Fruit fly (Drosophila melanogaster): ENCODE data around the gene aus.

aus gene

dm6 chr3R:21365262-21365661 lies 15.9 kb upstream of the aus start (continued):
- TF ChIP-seq Dip3 (GFP tag; optimal IDR thresholded peaks at IDR 0.05), result peak; percentile 94
- TF ChIP-seq lola (GFP tag; optimal IDR thresholded peaks at IDR 0.05), result peak in 1 of 3 experiments; percentile 93
- TF ChIP-seq cwo (GFP tag; optimal IDR thresholded peaks at IDR 0.05), result peak; percentile 89
- peak; percentile 97 for TF ChIP-seq CG2678 (tag; optimal IDR thresholded peaks at IDR 0.05)
- TF ChIP-seq usp (GFP tag; optimal IDR thresholded peaks at IDR 0.05), result no peak
- peak; percentile 91 for TF ChIP-seq dmrt11E (tag; optimal IDR thresholded peaks at IDR 0.05)
- peak; percentile 97 for TF ChIP-seq CG18619 (GFP tag; optimal IDR thresholded peaks at IDR 0.05)
- TF ChIP-seq tna (GFP tag; IDR thresholded peaks at IDR 0.05; ENCODE audit: partially characterized antibody), result no peak
- TF ChIP-seq Doc2 (GFP tag; IDR thresholded peaks at IDR 0.05), result peak; percentile 85
- peak; percentile 94 for TF ChIP-seq pnt (GFP tag; optimal IDR thresholded peaks at IDR 0.05)
- TF ChIP-seq Fer1 (GFP tag; optimal IDR thresholded peaks at IDR 0.05), result peak; percentile 94
- peak; percentile 93 for TF ChIP-seq CG11085 (GFP tag; IDR thresholded peaks at IDR 0.05)
- no peak for TF ChIP-seq hkb (optimal IDR thresholded peaks at IDR 0.05)
- TF ChIP-seq hkb (GFP tag; IDR thresholded peaks at IDR 0.05), result peak; percentile 92
- peak; percentile 76; the same call in 2 of the 3 replicates for TF ChIP-seq otp (GFP tag; IDR thresholded peaks at IDR 0.05)
- TF ChIP-seq seq (GFP tag; IDR thresholded peaks at IDR 0.05), result peak; percentile 95
- peak; percentile 98 for TF ChIP-seq CG17361 (GFP tag; IDR thresholded peaks at IDR 0.05)
- peak; percentile 91 for TF ChIP-seq CG3065 (GFP tag; optimal IDR thresholded peaks at IDR 0.05)
- peak; percentile 96 for TF ChIP-seq CG12391 (tag; optimal IDR thresholded peaks at IDR 0.05)
- TF ChIP-seq NfI (GFP tag; optimal IDR thresholded peaks at IDR 0.05), result peak; percentile 96
- TF ChIP-seq en (GFP tag; optimal IDR thresholded peaks at IDR 0.05), result peak; percentile 69
- TF ChIP-seq Atf3 (GFP tag; optimal IDR thresholded peaks at IDR 0.05), result peak; percentile 89
- TF ChIP-seq gfzf (GFP tag; optimal IDR thresholded peaks at IDR 0.05), result peak; percentile 41
- TF ChIP-seq CG4328 (GFP tag; optimal IDR thresholded peaks at IDR 0.05), result peak; percentile 96
- peak; percentile 97 for TF ChIP-seq zfh2 (GFP tag; optimal IDR thresholded peaks at IDR 0.05)
- TF ChIP-seq fru (optimal IDR thresholded peaks at IDR 0.05), result no peak
- TF ChIP-seq CG12236 (GFP tag; optimal IDR thresholded peaks at IDR 0.05), result peak; percentile 89
- TF ChIP-seq Pdp1 (GFP tag; optimal IDR thresholded peaks at IDR 0.05), result peak; percentile 90 to 97
- TF ChIP-seq Ssrp (tag; optimal IDR thresholded peaks at IDR 0.05), result peak; percentile 93
- TF ChIP-seq dmrt99B (tag; optimal IDR thresholded peaks at IDR 0.05), result no peak
- peak; percentile 68 for TF ChIP-seq ham (GFP tag; IDR thresholded peaks at IDR 0.05)
- peak; percentile 93 for TF ChIP-seq CG14441 (GFP tag; IDR thresholded peaks at IDR 0.05)
- TF ChIP-seq Nf-YA (GFP tag; IDR thresholded peaks at IDR 0.05), result peak; percentile 83
- peak; percentile 92 for TF ChIP-seq CG4854 (GFP tag; optimal IDR thresholded peaks at IDR 0.05)
- peak; percentile 90 for TF ChIP-seq Ada2b (GFP tag; IDR thresholded peaks at IDR 0.05)
- peak; percentile 72 for TF ChIP-seq CG10565 (GFP tag; optimal IDR thresholded peaks at IDR 0.05)
- peak; percentile 67 for TF ChIP-seq CG8359 (GFP tag; optimal IDR thresholded peaks at IDR 0.05; ENCODE audit: borderline replicate concordance)
- TF ChIP-seq inv (GFP tag; IDR thresholded peaks at IDR 0.05; ENCODE audit: partially characterized antibody), result no peak
- TF ChIP-seq Lhr (GFP tag; optimal IDR thresholded peaks at IDR 0.05), result peak; percentile 74
- TF ChIP-seq Scr (GFP tag; IDR thresholded peaks at IDR 0.05; ENCODE audit: partially characterized antibody), result 0 out of 2 replicates have a peak, but pooled peaks have one; percentile 9
- TF ChIP-seq CG32772 (GFP tag; IDR thresholded peaks at IDR 0.05), result peak; percentile 91
- peak; percentile 95 for TF ChIP-seq ab (GFP tag; optimal IDR thresholded peaks at IDR 0.05)
- no peak for TF ChIP-seq grn (GFP tag; optimal IDR thresholded peaks at IDR 0.05)
- peak; percentile 93 for TF ChIP-seq CG4820 (GFP tag; optimal IDR thresholded peaks at IDR 0.05)
- peak; percentile 56 for TF ChIP-seq BEAF-32 (GFP tag; optimal IDR thresholded peaks at IDR 0.05)
- 0 out of 2 replicates have a peak, but pooled peaks have one; percentile 52 for TF ChIP-seq dimm (GFP tag; IDR thresholded peaks at IDR 0.05)
- TF ChIP-seq odd (GFP tag; optimal IDR thresholded peaks at IDR 0.05), result peak; percentile 92
- TF ChIP-seq Hr78 (GFP tag; optimal IDR thresholded peaks at IDR 0.05), result no peak
- no peak for TF ChIP-seq cad (GFP tag; optimal IDR thresholded peaks at IDR 0.05)
- TF ChIP-seq CG10274 (GFP tag; optimal IDR thresholded peaks at IDR 0.05), result peak; percentile 84

Measured in whole organism, embryonic.